Fruit fly (Drosophila melanogaster): Measurements from ENCODE around the gene ssp6.

The ssp6 gene

dm6 chr3L:6085988-6086387 is 9.5 kb downstream of the ssp6 start (continued):
- TF ChIP-seq mam (GFP tag; optimal IDR thresholded peaks at IDR 0.05) (peak; percentile 47), hth (optimal IDR thresholded peaks at IDR 0.05) (no peak), hbn (GFP tag; IDR thresholded peaks at IDR 0.05; ENCODE audit: partially characterized antibody) (no peak), Aef1 (GFP tag; IDR thresholded peaks at IDR 0.05) (no peak), NfI (GFP tag; optimal IDR thresholded peaks at IDR 0.05) (peak; percentile 39), BtbVII (GFP tag; optimal IDR thresholded peaks at IDR 0.05) (no peak), Poxn (GFP tag; IDR thresholded peaks at IDR 0.05) (no peak), sc (optimal IDR thresholded peaks at IDR 0.05) (no peak), sc (GFP tag; optimal IDR thresholded peaks at IDR 0.05) (no peak), CG13296 (GFP tag; optimal IDR thresholded peaks at IDR 0.05) (no peak), CG31441 (GFP tag; IDR thresholded peaks at IDR 0.05) (0 out of 2 replicates have a peak, but pooled peaks have one; percentile 11), Drgx (GFP tag; IDR thresholded peaks at IDR 0.05) (no peak), CG1832 (GFP tag; optimal IDR thresholded peaks at IDR 0.05) (no peak), Nf-YB (GFP tag; optimal IDR thresholded peaks at IDR 0.05) (no peak), caup (GFP tag; optimal IDR thresholded peaks at IDR 0.05; ENCODE audit: severe bottlenecking) (no peak), Hmx (GFP tag; optimal IDR thresholded peaks at IDR 0.05) (no peak), Blimp-1 (GFP tag; optimal IDR thresholded peaks at IDR 0.05) (no peak), CG42726 (GFP tag; IDR thresholded peaks at IDR 0.05; ENCODE audit: partially characterized antibody) (no peak), CG12155 (GFP tag; optimal IDR thresholded peaks at IDR 0.05) (peak; percentile 23), CG15269 (tag; optimal IDR thresholded peaks at IDR 0.05) (peak; percentile 41), gce (GFP tag; IDR thresholded peaks at IDR 0.05) (no peak), mld (GFP tag; IDR thresholded peaks at IDR 0.05; ENCODE audit: partially characterized antibody) (no peak), CG12769 (tag; optimal IDR thresholded peaks at IDR 0.05) (no peak), CG16863 (GFP tag; optimal IDR thresholded peaks at IDR 0.05) (no peak), CG12104 (GFP tag; optimal IDR thresholded peaks at IDR 0.05) (no peak), CG11504 (tag; optimal IDR thresholded peaks at IDR 0.05) (peak; percentile 13), CG11695 (GFP tag; IDR thresholded peaks at IDR 0.05) (no peak), CG15479 (GFP tag; optimal IDR thresholded peaks at IDR 0.05) (no peak), CG10979 (tag; optimal IDR thresholded peaks at IDR 0.05) (no peak), CG10654 (GFP tag; optimal IDR thresholded peaks at IDR 0.05) (no peak), D (optimal IDR thresholded peaks at IDR 0.05) (no peak), D (GFP tag; optimal IDR thresholded peaks at IDR 0.05) (no peak), row (GFP tag; IDR thresholded peaks at IDR 0.05) (peak; percentile 57), CG12391 (tag; optimal IDR thresholded peaks at IDR 0.05) (peak; percentile 27), sna (GFP tag; IDR thresholded peaks at IDR 0.05; ENCODE audit: partially characterized antibody) (no peak), CG31224 (GFP tag; IDR thresholded peaks at IDR 0.05) (no peak), CG6254 (GFP tag; optimal IDR thresholded peaks at IDR 0.05) (no peak), E2f1 (GFP tag; IDR thresholded peaks at IDR 0.05) (no peak), psq (GFP tag; optimal IDR thresholded peaks at IDR 0.05) (no peak), Hr51 (GFP tag; optimal IDR thresholded peaks at IDR 0.05) (peak in 1 of 2 experiments; percentile 34), wor (GFP tag; IDR thresholded peaks at IDR 0.05) (no peak), az2 (GFP tag; optimal IDR thresholded peaks at IDR 0.05) (peak; percentile 37), odd (GFP tag; optimal IDR thresholded peaks at IDR 0.05) (no peak), CG10321 (GFP tag; IDR thresholded peaks at IDR 0.05) (no peak), exex (tag; optimal IDR thresholded peaks at IDR 0.05) (no peak), Stat92E (GFP tag; optimal IDR thresholded peaks at IDR 0.05) (no peak), CG2678 (tag; optimal IDR thresholded peaks at IDR 0.05) (peak; percentile 50), CG1233 (GFP tag; optimal IDR thresholded peaks at IDR 0.05) (no peak), seq (GFP tag; IDR thresholded peaks at IDR 0.05) (no peak), Myb (GFP tag; optimal IDR thresholded peaks at IDR 0.05) (peak; percentile 11)

Data from whole organism, embryonic.